Worm (Caenorhabditis elegans): Measurements from ENCODE around the gene T05C7.4.

The T05C7.4 gene

ce11 chrIV:80943-81342 is 27.5 kb upstream of the T05C7.4 start:
- no peak for TF ChIP-seq tbx-7 (tag; optimal IDR thresholded peaks at IDR 0.05)
- TF ChIP-seq lin-11 (tag; optimal IDR thresholded peaks at IDR 0.05), result no peak
- TF ChIP-seq ref-2 (tag; optimal IDR thresholded peaks at IDR 0.05), result no peak
- no peak for TF ChIP-seq lim-6 (tag; optimal IDR thresholded peaks at IDR 0.05)
- TF ChIP-seq ceh-30 (tag; optimal IDR thresholded peaks at IDR 0.05), result no peak
- no peak for TF ChIP-seq ceh-34 (tag; optimal IDR thresholded peaks at IDR 0.05)
- TF ChIP-seq unc-86 (tag; optimal IDR thresholded peaks at IDR 0.05), result no peak
- TF ChIP-seq npax-4 (tag; optimal IDR thresholded peaks at IDR 0.05), result no peak
- TF ChIP-seq tbx-2 (tag; optimal IDR thresholded peaks at IDR 0.05), result no peak
- no peak for TF ChIP-seq elt-4 (tag; optimal IDR thresholded peaks at IDR 0.05)
- no peak for TF ChIP-seq pat-9 (tag; optimal IDR thresholded peaks at IDR 0.05)
- TF ChIP-seq ama-1 (optimal IDR thresholded peaks at IDR 0.05), result no peak
- TF ChIP-seq ceh-2 (tag; optimal IDR thresholded peaks at IDR 0.05), result no peak
- no peak for TF ChIP-seq ttx-3 (tag; optimal IDR thresholded peaks at IDR 0.05)
- TF ChIP-seq syd-9 (tag; optimal IDR thresholded peaks at IDR 0.05), result no peak
- no peak for TF ChIP-seq sox-2 (GFP tag; IDR thresholded peaks at IDR 0.05)
- TF ChIP-seq hlh-8 (tag; optimal IDR thresholded peaks at IDR 0.05), result no peak
- no peak for TF ChIP-seq pros-1 (tag; optimal IDR thresholded peaks at IDR 0.05)
- no peak for TF ChIP-seq Y22D7AL.16 (tag; optimal IDR thresholded peaks at IDR 0.05)

ce11 chrIV:79205-79604 is 25.8 kb upstream of the T05C7.4 start, which contains the start of gene T05C7.9:
Gene T05C7.9, plus strand, starts transcription at chrIV:79276.
- TF ChIP-seq unc-42 (tag; optimal IDR thresholded peaks at IDR 0.05) (peak; percentile 80), ceh-18 (tag; optimal IDR thresholded peaks at IDR 0.05) (peak; percentile 37), madf-2 (tag; optimal IDR thresholded peaks at IDR 0.05) (no peak)

ce11 chrIV:78206-78605 is 24.8 kb upstream of the T05C7.4 start:
- TF ChIP-seq C38D4.7 (GFP tag; optimal IDR thresholded peaks at IDR 0.05), result no peak
- no peak for TF ChIP-seq hlh-30 (tag; optimal IDR thresholded peaks at IDR 0.05; ENCODE audit: insufficient read depth)
- TF ChIP-seq ref-2 (tag; optimal IDR thresholded peaks at IDR 0.05), result no peak
- no peak for TF ChIP-seq fax-1 (tag; optimal IDR thresholded peaks at IDR 0.05)
- no peak for TF ChIP-seq ceh-6 (GFP tag; optimal IDR thresholded peaks at IDR 0.05)
- no peak for TF ChIP-seq syd-9 (tag; optimal IDR thresholded peaks at IDR 0.05)
- no peak for TF ChIP-seq ahr-1 (tag; optimal IDR thresholded peaks at IDR 0.05)
- no peak for TF ChIP-seq rnt-1 (tag; optimal IDR thresholded peaks at IDR 0.05)
- TF ChIP-seq ceh-18 (tag; optimal IDR thresholded peaks at IDR 0.05), result no peak
- no peak for TF ChIP-seq fkh-6 (tag; optimal IDR thresholded peaks at IDR 0.05)
- TF ChIP-seq ets-4 (tag; optimal IDR thresholded peaks at IDR 0.05), result no peak
- TF ChIP-seq ceh-34 (tag; optimal IDR thresholded peaks at IDR 0.05), result no peak
- TF ChIP-seq tbx-2 (tag; optimal IDR thresholded peaks at IDR 0.05), result no peak
- no peak for TF ChIP-seq unc-55 (GFP tag; optimal IDR thresholded peaks at IDR 0.05)
- TF ChIP-seq ceh-48 (tag; optimal IDR thresholded peaks at IDR 0.05), result no peak
- TF ChIP-seq F13H6.1 (tag; optimal IDR thresholded peaks at IDR 0.05), result no peak
- no peak for TF ChIP-seq Y22D7AL.16 (tag; optimal IDR thresholded peaks at IDR 0.05)
- no peak for TF ChIP-seq ceh-19 (GFP tag; optimal IDR thresholded peaks at IDR 0.05)

ce11 chrIV:77421-77820 is 24.0 kb upstream of the T05C7.4 start:
- TF ChIP-seq lin-11 (tag; optimal IDR thresholded peaks at IDR 0.05) (no peak), ceh-31 (tag; optimal IDR thresholded peaks at IDR 0.05) (no peak), fkh-6 (tag; optimal IDR thresholded peaks at IDR 0.05) (no peak), hlh-8 (tag; optimal IDR thresholded peaks at IDR 0.05) (no peak), C38D4.7 (GFP tag; optimal IDR thresholded peaks at IDR 0.05) (no peak), hlh-15 (tag; optimal IDR thresholded peaks at IDR 0.05) (no peak), pat-9 (tag; optimal IDR thresholded peaks at IDR 0.05) (no peak), ceh-34 (tag; optimal IDR thresholded peaks at IDR 0.05) (no peak), ceh-19 (GFP tag; optimal IDR thresholded peaks at IDR 0.05) (no peak), ceh-2 (tag; optimal IDR thresholded peaks at IDR 0.05) (no peak), Y22D7AL.16 (tag; optimal IDR thresholded peaks at IDR 0.05) (no peak), fax-1 (tag; optimal IDR thresholded peaks at IDR 0.05) (no peak), unc-86 (tag; optimal IDR thresholded peaks at IDR 0.05) (no peak), ceh-22 (tag; optimal IDR thresholded peaks at IDR 0.05) (no peak), zip-5 (tag; optimal IDR thresholded peaks at IDR 0.05) (no peak), pag-3 (tag; optimal IDR thresholded peaks at IDR 0.05; ENCODE audit: borderline replicate concordance) (no peak), pros-1 (tag; optimal IDR thresholded peaks at IDR 0.05) (no peak), ceh-18 (tag; optimal IDR thresholded peaks at IDR 0.05) (no peak), hlh-13 (GFP tag; optimal IDR thresholded peaks at IDR 0.05) (no peak), K02D7.2 (tag; optimal IDR thresholded peaks at IDR 0.05) (no peak)
